Fruit fly (Drosophila melanogaster) whole organism, embryonic: ENCODE results near the gene CG7320.
A peak's percentile ranks its signal among the peaks of the same experiment; 100 is the strongest.

Experiments used
- CG10209 ChIP-seq: fragments of 200-800 bp; sonication (Bioruptor generic); optimal IDR thresholded peaks from 3 replicates; lab custom pipeline; 2017; ENCODE audit warnings: missing biosample characterization, mild to moderate bottlenecking, missing genetic modification characterization, missing genetic modification reagents
- CG10267 ChIP-seq: fragments of 200-800 bp; sonication (Bioruptor generic); optimal IDR thresholded peaks from 2 replicates; lab custom pipeline; 2018; ENCODE audit warnings: missing biosample characterization, mild to moderate bottlenecking, missing genetic modification characterization, moderate library complexity
- CG12071 ChIP-seq: fragments of 200-800 bp; sonication (Bioruptor generic); optimal IDR thresholded peaks from 3 replicates; lab custom pipeline; 2018; ENCODE audit warnings: missing biosample characterization, mild to moderate bottlenecking, missing genetic modification characterization
- CG12155 ChIP-seq: fragments of 200-800 bp; sonication (Bioruptor generic); optimal IDR thresholded peaks from 3 replicates; lab custom pipeline; 2016; ENCODE audit warnings: missing biosample characterization, missing genetic modification characterization
- CG13894 ChIP-seq: fragments of 200-800 bp; sonication (Bioruptor generic); optimal IDR thresholded peaks from 3 replicates; lab custom pipeline; 2018; ENCODE audit warnings: missing biosample characterization, mild to moderate bottlenecking, missing genetic modification characterization, moderate library complexity
- CG14014 ChIP-seq: fragments of 200-800 bp; sonication (Bioruptor generic); IDR thresholded peaks from 2 replicates; pipeline ENCODE4 v1.3.6; 2022; ENCODE audit warnings: missing biosample characterization, missing genetic modification characterization
- CG15696 ChIP-seq: fragments of 200-800 bp; sonication (Bioruptor generic); optimal IDR thresholded peaks from 2 replicates; lab custom pipeline; 2019; ENCODE audit warnings: missing biosample characterization, mild to moderate bottlenecking, missing genetic modification characterization, moderate library complexity
- CG17568 ChIP-seq: fragments of 200-800 bp; sonication (Bioruptor generic); optimal IDR thresholded peaks from 2 replicates; lab custom pipeline; 2018; ENCODE audit warnings: missing biosample characterization, mild to moderate bottlenecking, missing genetic modification characterization, moderate library complexity
- CG18011 ChIP-seq: fragments of 200-800 bp; sonication (Bioruptor generic); optimal IDR thresholded peaks from 2 replicates; lab custom pipeline; 2017; ENCODE audit warnings: missing biosample characterization, missing genetic modification characterization, mild to moderate bottlenecking, moderate library complexity, missing genotype
- CG1832 ChIP-seq: fragments of 200-800 bp; sonication (Bioruptor generic); optimal IDR thresholded peaks from 2 replicates; lab custom pipeline; 2017; ENCODE audit warnings: missing biosample characterization, mild to moderate bottlenecking, missing genetic modification characterization, inconsistent platforms
- CG18619 ChIP-seq: fragments of 200-800 bp; sonication (Bioruptor generic); optimal IDR thresholded peaks from 3 replicates; lab custom pipeline; 2017; ENCODE audit warnings: missing biosample characterization, mild to moderate bottlenecking, missing genetic modification characterization
- CG2712 ChIP-seq: fragments of 200-800 bp; optimal IDR thresholded peaks from 3 replicates; lab custom pipeline; 2019; ENCODE audit warnings: missing biosample characterization, mild to moderate bottlenecking, missing genetic modification characterization, moderate library complexity
- CG3163 ChIP-seq: fragments of 200-800 bp; sonication (Bioruptor generic); optimal IDR thresholded peaks from 3 replicates; lab custom pipeline; 2016; ENCODE audit warnings: missing biosample characterization, missing genetic modification characterization
- CG32767 ChIP-seq: fragments of 200-800 bp; sonication (Bioruptor generic); IDR thresholded peaks from 2 replicates; pipeline ENCODE4 v1.3.6; 2022; ENCODE audit warnings: missing biosample characterization, missing genetic modification characterization
- CG4328 ChIP-seq: fragments of 200-800 bp; sonication (Bioruptor generic); optimal IDR thresholded peaks from 3 replicates; lab custom pipeline; 2017; ENCODE audit warnings: missing biosample characterization, missing genetic modification reagents, missing genetic modification characterization
- CG43689 ChIP-seq: fragments of 200-800 bp; sonication (Bioruptor generic); IDR thresholded peaks from 2 replicates; pipeline ENCODE4 v1.3.6; 2022; ENCODE audit warnings: missing biosample characterization, missing genetic modification characterization
- CG4730 ChIP-seq: fragments of 200-800 bp; sonication (Bioruptor generic); IDR thresholded peaks from 2 replicates; pipeline ENCODE4 v1.3.6; 2022; ENCODE audit warnings: missing biosample characterization, missing genetic modification characterization
- CG7928 ChIP-seq: fragments of 200-800 bp; sonication (Bioruptor generic); optimal IDR thresholded peaks from 2 replicates; lab custom pipeline; 2017; ENCODE audit warnings: missing biosample characterization, mild to moderate bottlenecking, missing genetic modification characterization
- CG8089 ChIP-seq: fragments of 200-800 bp; sonication (Bioruptor generic); optimal IDR thresholded peaks from 3 replicates; lab custom pipeline; 2016; ENCODE audit warnings: missing biosample characterization, missing genetic modification characterization
- CG8478 ChIP-seq: fragments of >200 bp; optimal IDR thresholded peaks from 2 replicates; lab custom pipeline; 2018
- Chrac-16 ChIP-seq: fragments of 200-800 bp; sonication (Bioruptor generic); optimal IDR thresholded peaks from 3 replicates; lab custom pipeline; 2016; ENCODE audit warnings: missing biosample characterization, missing genetic modification characterization
- D ChIP-seq, 2 experiments: fragments of 200-800 bp in 1 of 2; fragments of >200 bp in 1 of 2; sonication (Bioruptor generic) in 1 of 2; optimal IDR thresholded peaks; 2 replicates in 1 of 2; 3 replicates in 1 of 2; lab custom pipeline; 2017; ENCODE audit warnings: mild to moderate bottlenecking in 1 of 2, missing biosample characterization in 1 of 2, missing genetic modification characterization in 1 of 2, missing genetic modification reagents in 1 of 2
- Drgx ChIP-seq: fragments of 200-800 bp; sonication (Bioruptor generic); IDR thresholded peaks from 2 replicates; pipeline ENCODE4 v1.3.6; 2022; ENCODE audit warnings: missing biosample characterization, missing genetic modification characterization
- HLH54F ChIP-seq: fragments of 200-800 bp; sonication (Bioruptor generic); optimal IDR thresholded peaks from 3 replicates; lab custom pipeline; 2016; ENCODE audit warnings: missing biosample characterization, missing genetic modification characterization
- HmgZ ChIP-seq: fragments of 200-800 bp; sonication (Bioruptor generic); optimal IDR thresholded peaks from 2 replicates; lab custom pipeline; 2018; ENCODE audit warnings: missing biosample characterization, mild to moderate bottlenecking, missing genetic modification characterization
- Hr78 ChIP-seq, 2 experiments: fragments of 200-800 bp in 1 of 2; fragments of >200 bp in 1 of 2; sonication (Bioruptor generic) in 1 of 2; optimal IDR thresholded peaks; 2 replicates each; lab custom pipeline; 2017 to 2019; ENCODE audit warnings: missing biosample characterization in 2 of 2, missing genetic modification characterization in 2 of 2, mild to moderate bottlenecking in 1 of 2, moderate library complexity in 1 of 2
- Hsf ChIP-seq: fragments of 200-800 bp; sonication (Bioruptor generic); optimal IDR thresholded peaks from 3 replicates; lab custom pipeline; 2016; ENCODE audit warnings: missing biosample characterization, missing genetic modification characterization
- MESR4 ChIP-seq: fragments of 200-800 bp; sonication (Bioruptor generic); optimal IDR thresholded peaks from 2 replicates; lab custom pipeline; 2018; ENCODE audit warnings: missing biosample characterization, mild to moderate bottlenecking, missing genetic modification characterization, moderate library complexity
- Mad ChIP-seq: fragments of 200-800 bp; sonication (Bioruptor generic); optimal IDR thresholded peaks from 2 replicates; lab custom pipeline; 2016; ENCODE audit warnings: missing biosample characterization, missing genetic modification characterization
- Nf-YB ChIP-seq: fragments of 200-800 bp; sonication (Bioruptor generic); optimal IDR thresholded peaks from 3 replicates; lab custom pipeline; 2019; ENCODE audit warnings: missing biosample characterization, mild to moderate bottlenecking, missing genetic modification characterization, moderate library complexity
- TFAM ChIP-seq: fragments of 200-800 bp; sonication (Bioruptor generic); optimal IDR thresholded peaks from 2 replicates; lab custom pipeline; 2017; ENCODE audit warnings: missing biosample characterization, missing genetic modification characterization, inconsistent platforms
- cad ChIP-seq: fragments of >200 bp; optimal IDR thresholded peaks from 2 replicates; lab custom pipeline; 2017; ENCODE audit warnings: missing biosample characterization, missing genetic modification characterization
- danr ChIP-seq: fragments of 200-800 bp; sonication (Bioruptor generic); IDR thresholded peaks from 2 replicates; pipeline ENCODE4 v1.3.6; 2022; ENCODE audit warnings: missing biosample characterization, missing genetic modification characterization
- dmrt99B ChIP-seq: fragments of 200-800 bp; sonication (Bioruptor generic); optimal IDR thresholded peaks from 2 replicates; lab custom pipeline; 2018; ENCODE audit warnings: missing biosample characterization, mild to moderate bottlenecking, missing genetic modification characterization, moderate library complexity
- en ChIP-seq: fragments of 200-800 bp; sonication (Bioruptor generic); optimal IDR thresholded peaks from 2 replicates; lab custom pipeline; 2016; ENCODE audit warnings: missing biosample characterization, missing genetic modification characterization
- esg ChIP-seq: fragments of 200-800 bp; sonication (Bioruptor generic); conservative IDR thresholded peaks from 2 replicates; pipeline ENCODE4 v1.3.6; 2022; ENCODE audit warnings: missing biosample characterization, missing genetic modification characterization
- eyg ChIP-seq: fragments of 200-800 bp; sonication (Bioruptor generic); optimal IDR thresholded peaks from 3 replicates; lab custom pipeline; 2016; ENCODE audit warnings: missing biosample characterization, missing genetic modification characterization
- fd3F ChIP-seq: fragments of 200-800 bp; sonication (Bioruptor generic); optimal IDR thresholded peaks from 2 replicates; lab custom pipeline; 2018; ENCODE audit warnings: missing biosample characterization, mild to moderate bottlenecking, missing genetic modification characterization, moderate library complexity
- ind ChIP-seq: fragments of 200-800 bp; sonication (Bioruptor generic); optimal IDR thresholded peaks from 3 replicates; lab custom pipeline; 2016; ENCODE audit warnings: missing biosample characterization, missing genetic modification characterization
- jumu ChIP-seq: fragments of 200-800 bp; sonication (Bioruptor generic); optimal IDR thresholded peaks from 3 replicates; lab custom pipeline; 2016; ENCODE audit warnings: missing biosample characterization, missing genetic modification characterization
- lbe ChIP-seq: fragments of 200-800 bp; sonication (Bioruptor generic); optimal IDR thresholded peaks from 2 replicates; lab custom pipeline; 2016; ENCODE audit warnings: missing biosample characterization, mild to moderate bottlenecking, missing genetic modification characterization
- lola ChIP-seq, 3 experiments: fragments of >200 bp in 2 of 3; fragments of 200-800 bp in 1 of 3; sonication (Bioruptor generic) in 1 of 3; optimal IDR thresholded peaks; 2 replicates each; lab custom pipeline; 2017 to 2019; ENCODE audit warnings: missing biosample characterization in 3 of 3, missing genetic modification characterization in 3 of 3, mild to moderate bottlenecking in 1 of 3, moderate library complexity in 1 of 3
- luna ChIP-seq: fragments of 200-800 bp; sonication (Bioruptor generic); optimal IDR thresholded peaks from 2 replicates; lab custom pipeline; 2016; ENCODE audit warnings: missing biosample characterization, missing genetic modification characterization
- nerfin-2 ChIP-seq: fragments of 200-800 bp; sonication (Bioruptor generic); IDR thresholded peaks from 2 replicates; pipeline ENCODE4 v1.3.6; 2022; ENCODE audit warnings: missing biosample characterization, missing genetic modification characterization; ENCODE audit not compliant: partially characterized antibody
- phol ChIP-seq: fragments of 200-800 bp; sonication (Bioruptor generic); optimal IDR thresholded peaks from 3 replicates; lab custom pipeline; 2018; ENCODE audit warnings: missing biosample characterization, mild to moderate bottlenecking, missing genetic modification characterization, moderate library complexity
- salm ChIP-seq: fragments of 200-800 bp; sonication (Bioruptor generic); optimal IDR thresholded peaks from 2 replicates; lab custom pipeline; 2018; ENCODE audit warnings: missing biosample characterization, mild to moderate bottlenecking, missing genetic modification characterization
- slou ChIP-seq: fragments of 200-800 bp; sonication (Bioruptor generic); optimal IDR thresholded peaks from 3 replicates; lab custom pipeline; 2016; ENCODE audit warnings: missing biosample characterization, missing genetic modification characterization
- stc ChIP-seq: fragments of 200-800 bp; sonication (Bioruptor generic); IDR thresholded peaks from 2 replicates; pipeline ENCODE4 v1.3.6; 2022; ENCODE audit warnings: missing biosample characterization, missing genetic modification characterization
- tin ChIP-seq: fragments of 200-800 bp; sonication (Bioruptor generic); optimal IDR thresholded peaks from 3 replicates; lab custom pipeline; 2016; ENCODE audit warnings: missing biosample characterization, missing genetic modification characterization
- ttk ChIP-seq: fragments of 200-800 bp; sonication (Bioruptor generic); IDR thresholded peaks from 2 replicates; pipeline ENCODE4 v2.1.2; 2022; ENCODE audit warnings: missing biosample characterization, missing genetic modification characterization
- zen2 ChIP-seq: fragments of 200-800 bp; sonication (Bioruptor generic); IDR thresholded peaks from 3 replicates; pipeline ENCODE4 v1.3.6; 2022; ENCODE audit warnings: missing biosample characterization, missing genetic modification characterization; ENCODE audit not compliant: partially characterized antibody

The CG7320 gene

DNA sequence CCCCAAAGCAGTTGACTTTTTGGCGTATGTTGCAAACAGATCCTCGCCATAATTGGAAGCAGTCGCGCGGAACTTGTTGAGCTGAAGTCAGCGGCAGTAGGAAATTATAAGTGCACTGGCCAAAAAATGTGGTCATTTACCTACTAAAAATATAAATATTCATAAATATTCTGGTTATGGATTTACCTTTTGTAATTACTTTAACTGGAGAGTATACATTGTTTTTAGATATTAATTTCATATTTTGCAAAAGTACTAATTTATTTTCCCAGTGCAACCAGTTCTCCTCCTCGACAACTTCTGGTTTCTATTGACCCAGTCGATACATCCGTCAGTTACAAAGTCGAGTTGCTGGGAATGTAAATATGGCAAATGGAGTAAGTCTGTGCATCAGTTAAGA is 22.1 kb downstream of the CG7320 start (continued):
- TF ChIP-seq salm (tag; lab: Kevin White, UChicago) = no peak
- TF ChIP-seq Hr78 (GFP tag; optimal IDR thresholded peaks at IDR 0.05; lab: Kevin White, UChicago) = no peak
- no peak for TF ChIP-seq CG4730 (GFP tag; lab: Robert Waterston, UW)
- no peak for TF ChIP-seq CG12071 (GFP tag; lab: Kevin White, UChicago)
- no peak for TF ChIP-seq danr (GFP tag; lab: Robert Waterston, UW)
- no peak for TF ChIP-seq D (optimal IDR thresholded peaks at IDR 0.05; lab: Kevin White, UChicago)
- TF ChIP-seq D (GFP tag; optimal IDR thresholded peaks at IDR 0.05; lab: Kevin White, UChicago) = peak; percentile 26
- peak; percentile 20 for TF ChIP-seq tin (GFP tag; lab: Kevin White, UChicago)
- no peak for TF ChIP-seq zen2 (GFP tag; lab: Robert Waterston, UW)
- no peak for TF ChIP-seq CG4328
- no peak for TF ChIP-seq TFAM (GFP tag; lab: Kevin White, UChicago)
- no peak for TF ChIP-seq jumu (GFP tag; lab: Kevin White, UChicago)
- no peak for TF ChIP-seq en (GFP tag; lab: Kevin White, UChicago)
- TF ChIP-seq Chrac-16 (GFP tag; lab: Kevin White, UChicago) = peak; percentile 46
- TF ChIP-seq CG10267 = peak; percentile 26
- peak; percentile 90 for TF ChIP-seq Drgx
- no peak for TF ChIP-seq ind (GFP tag; lab: Kevin White, UChicago)
- peak; percentile 28 for TF ChIP-seq CG10209 (GFP tag; lab: Kevin White, UChicago)
- TF ChIP-seq dmrt99B (tag; lab: Kevin White, UChicago) = peak; percentile 0
- peak; percentile 63 for TF ChIP-seq phol
- TF ChIP-seq CG14014 = no peak
- TF ChIP-seq MESR4 (GFP tag; lab: Kevin White, UChicago) = no peak
- TF ChIP-seq lbe (GFP tag; lab: Kevin White, UChicago) = peak; percentile 27
- no peak for TF ChIP-seq luna (GFP tag; lab: Kevin White, UChicago)
- no peak for TF ChIP-seq CG8478
- no peak for TF ChIP-seq fd3F (GFP tag; lab: Kevin White, UChicago)
- no peak for TF ChIP-seq CG7928 (GFP tag; lab: Kevin White, UChicago)
- no peak for TF ChIP-seq CG3163 (GFP tag; lab: Kevin White, UChicago)
- no peak for TF ChIP-seq Mad (GFP tag; lab: Kevin White, UChicago)
- TF ChIP-seq CG13894 = no peak
- TF ChIP-seq ttk (GFP tag; lab: Robert Waterston, UW) = 0 out of 2 replicates have a peak, but pooled peaks have one; percentile 43
- no peak for TF ChIP-seq CG43689
- TF ChIP-seq HLH54F (GFP tag; lab: Kevin White, UChicago) = no peak
- no peak for TF ChIP-seq Hsf (GFP tag; lab: Kevin White, UChicago)
- TF ChIP-seq CG32767 = no peak
- TF ChIP-seq CG1832 (GFP tag; lab: Kevin White, UChicago) = no peak
- TF ChIP-seq cad (GFP tag; lab: Kevin White, UChicago) = no peak
- no peak for TF ChIP-seq slou (GFP tag; lab: Kevin White, UChicago)
- TF ChIP-seq lola (GFP tag; optimal IDR thresholded peaks at IDR 0.05; lab: Kevin White, UChicago) = peak in 1 of 3 experiments; percentile 63
- peak; percentile 74 for TF ChIP-seq CG2712 (tag; lab: Kevin White, UChicago)
- TF ChIP-seq CG18619 = no peak
- TF ChIP-seq eyg (GFP tag; lab: Kevin White, UChicago) = no peak
- no peak for TF ChIP-seq HmgZ (tag; lab: Kevin White, UChicago)
- TF ChIP-seq CG8089 (GFP tag; lab: Kevin White, UChicago) = no peak
- TF ChIP-seq CG18011 (GFP tag; lab: Kevin White, UChicago) = no peak
- no peak for TF ChIP-seq CG12155
- no peak for TF ChIP-seq CG17568
- peak; percentile 22; the same call in 1 of the 2 replicates for TF ChIP-seq esg (GFP tag; lab: Robert Waterston, UW)
- TF ChIP-seq CG15696 (tag; lab: Kevin White, UChicago) = peak; percentile 58
- TF ChIP-seq nerfin-2 = no peak
- TF ChIP-seq stc (GFP tag; lab: Robert Waterston, UW) = no peak
- peak; percentile 3 for TF ChIP-seq Nf-YB
